Worm (Caenorhabditis elegans) whole organism, midembryonic: ENCODE measurements around the gene C14A4.6.

Source experiments
- T22C8.4 ChIP-seq: fragments of 200-800 bp; sonication (Bioruptor generic); IDR thresholded peaks from 2 replicates; pipeline ENCODE4 v1.3.6; 2022; ENCODE audit warnings: missing genetic modification characterization, missing compliant biosample characterization
- cog-1 ChIP-seq: sonication (generic microtip); optimal IDR thresholded peaks from 2 replicates; lab custom pipeline; 2016; ENCODE audit warnings: missing genetic modification characterization, missing compliant biosample characterization
- flt-1 ChIP-seq: fragments of 200-800 bp; sonication (Bioruptor generic); IDR thresholded peaks from 2 replicates; pipeline ENCODE4 v1.3.6; 2022; ENCODE audit warnings: missing genetic modification characterization, missing compliant biosample characterization
- klf-2 ChIP-seq: fragments of 200-800 bp; sonication (Bioruptor generic); conservative IDR thresholded peaks from 2 replicates; pipeline ENCODE4 v1.3.6; 2022; ENCODE audit warnings: missing genetic modification reagents, missing genetic modification characterization, missing compliant biosample characterization
- med-1 ChIP-seq: sonication (generic microtip); optimal IDR thresholded peaks from 2 replicates; lab custom pipeline; 2017; ENCODE audit warnings: missing genetic modification characterization, mild to moderate bottlenecking, missing compliant biosample characterization, antibody characterized with exemption, missing genetic modification reagents; ENCODE audit not compliant: insufficient read depth
- ref-1 ChIP-seq: fragments of 200-800 bp; sonication (Bioruptor generic); conservative IDR thresholded peaks from 2 replicates; pipeline ENCODE4 v1.3.6; 2022; ENCODE audit warnings: missing genetic modification reagents, missing genetic modification characterization, missing compliant biosample characterization
- tab-1 ChIP-seq: fragments of 200-800 bp; sonication (Bioruptor generic); IDR thresholded peaks from 2 replicates; pipeline ENCODE4 v1.3.6; 2022; ENCODE audit warnings: missing genetic modification characterization, missing compliant biosample characterization
- ztf-23 ChIP-seq: fragments of 200-800 bp; sonication (Bioruptor generic); IDR thresholded peaks from 2 replicates; pipeline ENCODE4 v1.3.6; 2022; ENCODE audit warnings: missing genetic modification reagents, missing genetic modification characterization, missing compliant biosample characterization
- ztf-29 ChIP-seq: fragments of 200-800 bp; sonication (Bioruptor generic); IDR thresholded peaks from 2 replicates; pipeline ENCODE4 v1.3.6; 2022; ENCODE audit warnings: missing genetic modification reagents, missing genetic modification characterization, missing compliant biosample characterization

C14A4.6 gene

DNA sequence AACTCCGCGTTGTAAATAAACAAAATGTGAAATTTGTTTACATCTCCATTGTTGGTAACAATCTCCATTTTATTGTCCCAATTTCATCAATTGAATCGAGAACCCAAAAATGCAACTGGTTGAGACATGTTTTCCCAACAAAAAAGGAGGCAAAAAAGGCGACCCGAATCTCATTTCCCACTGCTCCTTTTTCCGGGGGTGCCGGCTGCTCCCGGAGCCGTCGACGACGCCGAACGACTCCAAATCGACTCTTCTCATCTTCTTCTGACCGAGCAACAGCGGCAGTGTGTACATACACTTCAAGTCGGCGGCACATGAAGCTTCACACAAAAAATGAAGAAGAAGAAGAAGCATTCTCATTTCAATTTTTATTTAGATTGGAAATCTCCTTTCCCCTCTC, 28.1 kb downstream of the C14A4.6 start:
- TF ChIP-seq T22C8.4 (GFP tag; lab: Robert Waterston, UW), result no peak
- TF ChIP-seq med-1 (GFP tag; lab: Kevin White, UChicago), result no peak
- TF ChIP-seq ztf-29 (GFP tag; lab: Robert Waterston, UW), result no peak
- TF ChIP-seq klf-2, result no peak
- TF ChIP-seq ref-1 (GFP tag; lab: Robert Waterston, UW), result no peak
- TF ChIP-seq cog-1 (tag; lab: Kevin White, UChicago), result no peak
- no peak for TF ChIP-seq tab-1 (GFP tag; lab: Robert Waterston, UW)
- no peak for TF ChIP-seq ztf-23 (GFP tag; lab: Robert Waterston, UW)
- TF ChIP-seq flt-1 (GFP tag; lab: Robert Waterston, UW), result no peak

ce11 chrII:10564578-10564977, 30.0 kb downstream of the C14A4.6 start, which contains the start of the genes C06A1.6 and C06A1.7:
TSS of gene C06A1.6 (minus strand) at chrII:10564678.
TSS of gene C06A1.7 (plus strand) at chrII:10564891.
- no peak for TF ChIP-seq med-1 (GFP tag; lab: Kevin White, UChicago)
- no peak for TF ChIP-seq klf-2
- no peak for TF ChIP-seq ztf-23 (GFP tag; lab: Robert Waterston, UW)
- no peak for TF ChIP-seq tab-1 (GFP tag; lab: Robert Waterston, UW)
- TF ChIP-seq T22C8.4 (GFP tag; lab: Robert Waterston, UW), result no peak
- no peak for TF ChIP-seq ref-1 (GFP tag; lab: Robert Waterston, UW)
- no peak for TF ChIP-seq flt-1 (GFP tag; lab: Robert Waterston, UW)
- TF ChIP-seq cog-1 (tag; lab: Kevin White, UChicago), result no peak
- no peak for TF ChIP-seq ztf-29 (GFP tag; lab: Robert Waterston, UW)

DNA sequence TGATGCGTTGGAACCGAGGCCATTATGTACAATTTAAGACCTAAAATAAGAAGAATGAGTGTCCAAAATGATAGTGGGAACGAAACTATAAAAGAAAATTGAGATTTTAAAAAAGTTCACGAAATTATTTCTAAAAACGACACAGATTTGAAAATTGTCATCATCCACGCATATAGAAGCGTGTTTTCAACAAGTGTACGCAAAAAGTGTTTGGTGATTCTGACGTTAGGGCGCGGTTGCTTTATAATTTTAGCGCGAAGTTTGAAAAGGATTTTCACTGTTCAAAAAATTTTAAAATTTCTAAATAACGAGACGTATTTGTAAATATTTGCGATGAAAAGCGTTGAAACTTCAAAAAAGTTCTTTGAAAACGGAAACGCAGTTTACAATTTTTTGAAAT, 31.2 kb downstream of the C14A4.6 start, which contains the start of gene cdc-48.1:
Gene cdc-48.1 (minus strand): TSS at position 40 of the 400 bp plus-strand sequence.
- peak; percentile 25 for TF ChIP-seq med-1 (GFP tag; lab: Kevin White, UChicago)
- peak; percentile 80 for TF ChIP-seq tab-1 (GFP tag; lab: Robert Waterston, UW)
- TF ChIP-seq flt-1 (GFP tag; lab: Robert Waterston, UW), result peak; percentile 94
- TF ChIP-seq ztf-23 (GFP tag; lab: Robert Waterston, UW), result peak; percentile 94
- TF ChIP-seq ref-1 (GFP tag; lab: Robert Waterston, UW), result no peak
- peak; percentile 76 for TF ChIP-seq klf-2
- peak; percentile 60; the same call in 1 of the 2 replicates for TF ChIP-seq ztf-29 (GFP tag; lab: Robert Waterston, UW)
- peak; percentile 99 for TF ChIP-seq cog-1 (tag; lab: Kevin White, UChicago)
- peak; percentile 76 for TF ChIP-seq T22C8.4 (GFP tag; lab: Robert Waterston, UW)

- TF ChIP-seq ref-1 (GFP tag; lab: Robert Waterston, UW) (no peak), ztf-29 (GFP tag; lab: Robert Waterston, UW) (no peak), cog-1 (tag; lab: Kevin White, UChicago) (no peak), klf-2 (no peak), T22C8.4 (GFP tag; lab: Robert Waterston, UW) (no peak), ztf-23 (GFP tag; lab: Robert Waterston, UW) (no peak), flt-1 (GFP tag; lab: Robert Waterston, UW) (no peak), med-1 (GFP tag; lab: Kevin White, UChicago) (no peak), tab-1 (GFP tag; lab: Robert Waterston, UW) (no peak)
Measured at ce11 chrII:10559671-10560184, 34.8 kb downstream of the C14A4.6 start.

- TF ChIP-seq med-1 (GFP tag; lab: Kevin White, UChicago) (no peak), cog-1 (tag; lab: Kevin White, UChicago) (no peak), ref-1 (GFP tag; lab: Robert Waterston, UW) (no peak), ztf-23 (GFP tag; lab: Robert Waterston, UW) (0 out of 2 replicates have a peak, but pooled peaks have one; percentile 20), tab-1 (GFP tag; lab: Robert Waterston, UW) (no peak), ztf-29 (GFP tag; lab: Robert Waterston, UW) (no peak), flt-1 (GFP tag; lab: Robert Waterston, UW) (0 out of 2 replicates have a peak, but pooled peaks have one; percentile 41)
Measured at ce11 chrII:10558962-10559415, 35.6 kb downstream of the C14A4.6 start.

DNA sequence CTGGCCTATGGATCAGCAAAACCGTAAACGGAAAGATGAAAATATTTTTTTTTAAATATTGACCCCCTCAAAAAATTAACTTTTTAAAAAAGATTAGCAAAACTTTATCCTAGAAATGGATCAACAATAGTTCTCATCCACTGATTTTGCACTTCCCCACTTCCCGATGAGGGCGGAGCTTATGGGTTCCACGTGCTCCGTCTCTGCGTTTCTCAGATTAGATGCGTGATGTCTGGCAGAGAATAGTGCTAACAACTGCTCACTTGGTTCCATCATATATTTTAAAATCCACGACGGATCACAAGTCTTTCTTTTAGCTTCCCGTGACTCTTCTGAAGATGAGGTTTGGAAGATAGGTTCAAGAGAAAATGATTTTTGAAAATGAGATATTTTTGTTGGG, 36.2 kb downstream of the C14A4.6 start:
- TF ChIP-seq cog-1 (tag; lab: Kevin White, UChicago) (no peak), tab-1 (GFP tag; lab: Robert Waterston, UW) (no peak), med-1 (GFP tag; lab: Kevin White, UChicago) (no peak), klf-2 (no peak), T22C8.4 (GFP tag; lab: Robert Waterston, UW) (no peak), ref-1 (GFP tag; lab: Robert Waterston, UW) (no peak), ztf-29 (GFP tag; lab: Robert Waterston, UW) (no peak), flt-1 (GFP tag; lab: Robert Waterston, UW) (no peak), ztf-23 (GFP tag; lab: Robert Waterston, UW) (no peak)

- no peak for TF ChIP-seq med-1 (GFP tag; lab: Kevin White, UChicago)
- TF ChIP-seq klf-2, result no peak
- TF ChIP-seq T22C8.4 (GFP tag; lab: Robert Waterston, UW), result no peak
Measured at ce11 chrII:10557206-10557574, 37.4 kb downstream of the C14A4.6 start.

ce11 chrII:10556550-10557205, 37.9 kb downstream of the C14A4.6 start:
- TF ChIP-seq cog-1 (tag; lab: Kevin White, UChicago) (no peak), flt-1 (GFP tag; lab: Robert Waterston, UW) (no peak), ztf-23 (GFP tag; lab: Robert Waterston, UW) (no peak), ztf-29 (GFP tag; lab: Robert Waterston, UW) (no peak), T22C8.4 (GFP tag; lab: Robert Waterston, UW) (no peak), ref-1 (GFP tag; lab: Robert Waterston, UW) (no peak), tab-1 (GFP tag; lab: Robert Waterston, UW) (no peak), klf-2 (no peak), med-1 (GFP tag; lab: Kevin White, UChicago) (no peak)
